Worm (Caenorhabditis elegans): Measurements from ENCODE around the gene maph-1.3.

- TF ChIP-seq unc-62 (GFP tag; optimal IDR thresholded peaks at IDR 0.05): no peak
- no peak for TF ChIP-seq unc-55 (GFP tag; optimal IDR thresholded peaks at IDR 0.05)
- no peak for TF ChIP-seq ztf-11 (tag; optimal IDR thresholded peaks at IDR 0.05)
- TF ChIP-seq mbf-1 (tag; optimal IDR thresholded peaks at IDR 0.05): no peak
- no peak for TF ChIP-seq nhr-11 (tag; optimal IDR thresholded peaks at IDR 0.05)
- TF ChIP-seq zag-1 (tag; optimal IDR thresholded peaks at IDR 0.05): no peak
- TF ChIP-seq alr-1 (tag; optimal IDR thresholded peaks at IDR 0.05): no peak
- no peak for TF ChIP-seq fos-1 (tag; optimal IDR thresholded peaks at IDR 0.05)
- no peak for TF ChIP-seq lin-39 (tag; optimal IDR thresholded peaks at IDR 0.05)
Measured at ce11 chrIII:3839635-3840034, 5.1 kb upstream of the maph-1.3 start, which contains the start of gene cyp-25A3.

Data from whole organism, L2 larva.